Fruit fly (Drosophila melanogaster) whole organism, wandering third instar larva: ENCODE results near the gene Hipk.

ENCODE experiments used
- Dfd ChIP-seq: fragments of >200 bp; optimal IDR thresholded peaks from 2 replicates; lab custom pipeline; 2017; ENCODE audit warnings: missing biosample characterization, missing genetic modification characterization
- Myc ChIP-seq: fragments of >200 bp; optimal IDR thresholded peaks from 2 replicates; lab custom pipeline; 2017
- OdsH ChIP-seq: fragments of 200-800 bp; sonication (Bioruptor generic); optimal IDR thresholded peaks from 2 replicates; lab custom pipeline; 2016; ENCODE audit warnings: missing biosample characterization, mild to moderate bottlenecking, missing genetic modification characterization
- Vsx2 ChIP-seq: fragments of 200-300, 225-300 bp; sonication (Bioruptor generic); optimal IDR thresholded peaks from 2 replicates; lab custom pipeline; 2018; ENCODE audit warnings: missing biosample characterization, missing genetic modification characterization; ENCODE audit not compliant: partially characterized antibody
- br ChIP-seq: fragments of 200-800 bp; sonication (Bioruptor generic); optimal IDR thresholded peaks from 2 replicates; lab custom pipeline; 2016; ENCODE audit warnings: missing biosample characterization, missing genetic modification characterization
- foxo ChIP-seq, 2 experiments: fragments of 200-800 bp; sonication (Bioruptor generic); optimal IDR thresholded peaks; 2 replicates in 1 of 2; 3 replicates in 1 of 2; lab custom pipeline; 2016 to 2017; ENCODE audit warnings: missing biosample characterization in 2 of 2, missing genetic modification characterization in 2 of 2
- jim ChIP-seq: fragments of 175-275, 200-325 bp; sonication (Bioruptor generic); optimal IDR thresholded peaks from 2 replicates; lab custom pipeline; 2016; ENCODE audit warnings: missing biosample characterization, mild to moderate bottlenecking, missing genetic modification characterization
- pan ChIP-seq: fragments of >200 bp; optimal IDR thresholded peaks from 2 replicates; lab custom pipeline; 2017
- psq ChIP-seq: fragments of 200-800 bp; sonication (Bioruptor generic); optimal IDR thresholded peaks from 3 replicates; lab custom pipeline; 2017; ENCODE audit warnings: missing biosample characterization, mild to moderate bottlenecking, missing genetic modification characterization, moderate library complexity
- sage ChIP-seq: fragments of 200-800 bp; sonication (Bioruptor generic); optimal IDR thresholded peaks from 2 replicates; lab custom pipeline; 2016; ENCODE audit warnings: missing biosample characterization, mild to moderate bottlenecking, missing genetic modification characterization
- woc ChIP-seq: sonication (Bioruptor generic); optimal IDR thresholded peaks from 2 replicates; lab custom pipeline; 2016; ENCODE audit warnings: missing biosample characterization, mild to moderate bottlenecking, missing genetic modification characterization

- no peak for TF ChIP-seq br
- no peak for TF ChIP-seq OdsH (GFP tag; lab: Kevin White, UChicago)
- no peak for TF ChIP-seq Dfd (GFP tag; lab: Kevin White, UChicago)
- no peak for TF ChIP-seq foxo (GFP tag; optimal IDR thresholded peaks at IDR 0.05; lab: Kevin White, UChicago)
- no peak for TF ChIP-seq Myc (lab: Kevin White, UChicago)
- no peak for TF ChIP-seq Vsx2 (GFP tag; lab: Kevin White, UChicago)
- no peak for TF ChIP-seq woc (GFP tag; lab: Kevin White, UChicago)
- TF ChIP-seq psq: no peak
- TF ChIP-seq sage (GFP tag; lab: Kevin White, UChicago): no peak
- no peak for TF ChIP-seq pan (lab: Kevin White, UChicago)
- no peak for TF ChIP-seq jim (GFP tag; lab: Kevin White, UChicago)
Observed at dm6 chr3L:627370-627769, 84.5 kb downstream of the Hipk start.
